Fruit fly (Drosophila melanogaster): ENCODE measurements around the gene Mcm6.

The Mcm6 gene

DNA sequence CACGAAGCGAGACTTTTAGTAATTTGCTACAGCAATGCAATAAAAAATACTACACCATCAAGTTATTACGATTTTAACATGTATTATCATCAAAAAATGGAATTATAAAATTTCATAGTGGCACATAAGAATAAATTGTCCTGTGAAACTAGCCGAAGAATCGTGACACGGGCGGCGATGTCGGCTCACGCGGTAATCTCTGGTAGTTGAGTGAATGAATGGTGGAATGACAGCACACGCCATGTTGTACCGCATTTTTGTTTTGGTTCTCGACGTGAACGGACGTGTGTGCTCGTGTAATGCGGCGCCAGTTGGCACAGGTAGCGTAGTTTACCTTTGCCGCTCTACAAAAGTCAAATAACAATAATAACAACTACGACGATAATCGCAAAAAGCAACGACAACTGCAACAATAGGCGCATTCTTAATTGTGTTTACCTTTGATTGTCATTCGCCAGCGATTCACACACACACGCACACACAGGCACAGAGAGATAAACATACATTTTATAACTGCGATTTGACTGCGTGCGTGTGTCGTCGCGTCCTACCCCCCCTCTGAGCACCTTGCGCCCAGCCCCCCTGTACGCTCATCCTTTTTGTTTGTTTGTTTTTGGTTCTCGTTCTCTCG, 25.2 kb downstream of the Mcm6 start, which contains the start of gene CG14441 (continued):
- no peak for TF ChIP-seq CG10274 (GFP tag; optimal IDR thresholded peaks at IDR 0.05)
- no peak for TF ChIP-seq Oaz (GFP tag; IDR thresholded peaks at IDR 0.05)
- peak; percentile 56 for TF ChIP-seq HHEX (GFP tag; optimal IDR thresholded peaks at IDR 0.05)
- TF ChIP-seq ara (GFP tag; IDR thresholded peaks at IDR 0.05): 0 out of 2 replicates have a peak, but pooled peaks have one; percentile 34
- TF ChIP-seq CG4282 (GFP tag; optimal IDR thresholded peaks at IDR 0.05): no peak
- no peak for TF ChIP-seq CG6654 (GFP tag; optimal IDR thresholded peaks at IDR 0.05)
- TF ChIP-seq CG16863 (GFP tag; optimal IDR thresholded peaks at IDR 0.05): no peak
- peak; percentile 44 for TF ChIP-seq gem (tag; optimal IDR thresholded peaks at IDR 0.05)
- peak; percentile 30 for TF ChIP-seq sqz (GFP tag; optimal IDR thresholded peaks at IDR 0.05)
- TF ChIP-seq CG17359 (tag; optimal IDR thresholded peaks at IDR 0.05): peak; percentile 30
- TF ChIP-seq CG1602 (GFP tag; optimal IDR thresholded peaks at IDR 0.05): no peak
- TF ChIP-seq sug (tag; optimal IDR thresholded peaks at IDR 0.05): peak; percentile 53
- peak in 1 of 2 experiments; percentile 44 for TF ChIP-seq insv (GFP tag; optimal IDR thresholded peaks at IDR 0.05)
- TF ChIP-seq eve (GFP tag; optimal IDR thresholded peaks at IDR 0.05): no peak
- no peak; the same call in 1 of the 2 replicates for TF ChIP-seq slbo (GFP tag; IDR thresholded peaks at IDR 0.05)
- no peak for TF ChIP-seq Six4 (GFP tag; optimal IDR thresholded peaks at IDR 0.05)
- peak; percentile 32 for TF ChIP-seq Nf-YB (GFP tag; optimal IDR thresholded peaks at IDR 0.05)
- TF ChIP-seq CG6254 (GFP tag; optimal IDR thresholded peaks at IDR 0.05): peak; percentile 34
- no peak for TF ChIP-seq CG14667 (GFP tag; IDR thresholded peaks at IDR 0.05)
- TF ChIP-seq lbe (GFP tag; optimal IDR thresholded peaks at IDR 0.05): peak; percentile 43
- peak; percentile 67 for TF ChIP-seq nau (GFP tag; optimal IDR thresholded peaks at IDR 0.05)
- TF ChIP-seq CTCF (GFP tag; optimal IDR thresholded peaks at IDR 0.05): no peak
- no peak for TF ChIP-seq TFAM (GFP tag; optimal IDR thresholded peaks at IDR 0.05)
- 0 out of 2 replicates have a peak, but pooled peaks have one; percentile 14 for TF ChIP-seq vvl (GFP tag; IDR thresholded peaks at IDR 0.05)
- TF ChIP-seq CG9609 (GFP tag; optimal IDR thresholded peaks at IDR 0.05): no peak
- peak; percentile 99 for TF ChIP-seq hbn (GFP tag; IDR thresholded peaks at IDR 0.05; ENCODE audit: partially characterized antibody)
- peak; percentile 98 for TF ChIP-seq vnd (GFP tag; IDR thresholded peaks at IDR 0.05; ENCODE audit: partially characterized antibody)
- TF ChIP-seq amos (GFP tag; IDR thresholded peaks at IDR 0.05; ENCODE audit: partially characterized antibody): peak; percentile 93
- TF ChIP-seq CG17829 (tag; optimal IDR thresholded peaks at IDR 0.05): peak; percentile 47
- TF ChIP-seq dysf (GFP tag; IDR thresholded peaks at IDR 0.05): peak; percentile 36; the same call in 2 of the 3 replicates
- peak; percentile 92 for TF ChIP-seq CG7963 (GFP tag; IDR thresholded peaks at IDR 0.05; ENCODE audit: partially characterized antibody)
- TF ChIP-seq CG7839 (tag; optimal IDR thresholded peaks at IDR 0.05): peak; percentile 44
- peak; percentile 23 for TF ChIP-seq CG31365 (tag; optimal IDR thresholded peaks at IDR 0.05)
- peak; percentile 52 for TF ChIP-seq disco-r (GFP tag; optimal IDR thresholded peaks at IDR 0.05)
- TF ChIP-seq zf30C (GFP tag; optimal IDR thresholded peaks at IDR 0.05): no peak
- TF ChIP-seq Fer2 (tag; optimal IDR thresholded peaks at IDR 0.05): peak; percentile 31
- TF ChIP-seq Doc2 (GFP tag; IDR thresholded peaks at IDR 0.05): no peak
- TF ChIP-seq kni (GFP tag; optimal IDR thresholded peaks at IDR 0.05): peak; percentile 54
- TF ChIP-seq her (GFP tag; optimal IDR thresholded peaks at IDR 0.05): peak; percentile 40
- TF ChIP-seq Bdp1 (GFP tag; optimal IDR thresholded peaks at IDR 0.05): no peak
- peak; percentile 12 for TF ChIP-seq jumu (GFP tag; optimal IDR thresholded peaks at IDR 0.05)
- peak; percentile 53 for TF ChIP-seq Rfx (GFP tag; IDR thresholded peaks at IDR 0.05)
- peak; percentile 34 for TF ChIP-seq vfl (GFP tag; optimal IDR thresholded peaks at IDR 0.05)
- peak; percentile 64 for TF ChIP-seq dm (GFP tag; optimal IDR thresholded peaks at IDR 0.05)
- TF ChIP-seq ems (GFP tag; optimal IDR thresholded peaks at IDR 0.05): no peak
- no peak for TF ChIP-seq CG8290 (GFP tag; optimal IDR thresholded peaks at IDR 0.05)
- TF ChIP-seq CG8290 (tag; optimal IDR thresholded peaks at IDR 0.05): peak; percentile 1 to 55
- peak; percentile 1 for TF ChIP-seq kay (GFP tag; optimal IDR thresholded peaks at IDR 0.05)
- TF ChIP-seq nerfin-2 (GFP tag; IDR thresholded peaks at IDR 0.05; ENCODE audit: partially characterized antibody): peak; percentile 93
- TF ChIP-seq CG4820 (GFP tag; optimal IDR thresholded peaks at IDR 0.05): peak; percentile 9
- peak; percentile 89 for TF ChIP-seq CG34376 (GFP tag; optimal IDR thresholded peaks at IDR 0.05)
